Fruit fly (Drosophila melanogaster): ENCODE data around the gene Usp47.

dm6 chr3L:5768532-5769497 lies 16.0 kb downstream of the Usp47 start, which contains the start of the genes Ppat-Dpck and scny:
- no peak for TF ChIP-seq eg (GFP tag; IDR thresholded peaks at IDR 0.05)
- TF ChIP-seq esn (GFP tag; optimal IDR thresholded peaks at IDR 0.05), result peak; percentile 43
- no peak; the same call in 2 of the 3 replicates for TF ChIP-seq CG6163 (GFP tag; IDR thresholded peaks at IDR 0.05)
- no peak for TF ChIP-seq CG8632 (GFP tag; optimal IDR thresholded peaks at IDR 0.05)
- TF ChIP-seq svp (GFP tag), result peak; percentile 61
- peak; percentile 50 for TF ChIP-seq dsx (GFP tag; optimal IDR thresholded peaks at IDR 0.05; ENCODE audit: poor library complexity, severe bottlenecking)
- TF ChIP-seq topi (GFP tag; optimal IDR thresholded peaks at IDR 0.05), result peak; percentile 5
- no peak for TF ChIP-seq Lpt (GFP tag; optimal IDR thresholded peaks at IDR 0.05)
- no peak for TF ChIP-seq Eip78C (GFP tag)
- TF ChIP-seq fkh (GFP tag; optimal IDR thresholded peaks at IDR 0.05), result no peak
- TF ChIP-seq CG11902 (GFP tag; optimal IDR thresholded peaks at IDR 0.05), result no peak
- TF ChIP-seq Blimp-1 (GFP tag; optimal IDR thresholded peaks at IDR 0.05), result no peak

Measured in whole organism, prepupa.